Fruit fly (Drosophila melanogaster) whole organism, embryonic: ENCODE results near the gene CG2533.

ENCODE experiments used
- Abd-B ChIP-seq: fragments of 200-800 bp; sonication (Bioruptor generic); optimal IDR thresholded peaks from 2 replicates; lab custom pipeline; 2018; ENCODE audit warnings: missing biosample characterization, mild to moderate bottlenecking, missing genetic modification characterization, moderate library complexity
- CG10147 ChIP-seq: fragments of 200-800 bp; sonication (Bioruptor generic); optimal IDR thresholded peaks from 2 replicates; lab custom pipeline; 2019; ENCODE audit warnings: missing biosample characterization, mild to moderate bottlenecking, missing genetic modification characterization, moderate library complexity
- CG11560 ChIP-seq: fragments of 200-800 bp; sonication (Bioruptor generic); IDR thresholded peaks from 3 replicates; pipeline ENCODE4 v1.3.6; 2022; ENCODE audit warnings: missing biosample characterization, missing genetic modification characterization
- CG11695 ChIP-seq: fragments of 200-800 bp; sonication (Bioruptor generic); IDR thresholded peaks from 3 replicates; pipeline ENCODE4 v1.3.6; 2022; ENCODE audit warnings: missing biosample characterization, missing genetic modification characterization
- CG14667 ChIP-seq: fragments of 200-800 bp; sonication (Bioruptor generic); IDR thresholded peaks from 2 replicates; pipeline ENCODE4 v1.3.6; 2022; ENCODE audit warnings: missing biosample characterization, missing genetic modification characterization
- CG1603 ChIP-seq: fragments of 200-800 bp; sonication (Bioruptor generic); optimal IDR thresholded peaks from 2 replicates; lab custom pipeline; 2019; ENCODE audit warnings: missing biosample characterization, mild to moderate bottlenecking, missing genetic modification characterization, moderate library complexity
- CG30020 ChIP-seq: fragments of 200-800 bp; optimal IDR thresholded peaks from 2 replicates; lab custom pipeline; 2019; ENCODE audit warnings: missing biosample characterization, mild to moderate bottlenecking, missing genetic modification characterization, moderate library complexity
- CG31365 ChIP-seq: fragments of 200-800 bp; sonication (Bioruptor generic); optimal IDR thresholded peaks from 2 replicates; lab custom pipeline; 2018; ENCODE audit warnings: missing biosample characterization, mild to moderate bottlenecking, missing genetic modification characterization
- CG33557 ChIP-seq: fragments of 200-800 bp; sonication (Bioruptor generic); optimal IDR thresholded peaks from 2 replicates; lab custom pipeline; 2019; ENCODE audit warnings: missing biosample characterization, mild to moderate bottlenecking, missing genetic modification characterization, moderate library complexity
- CG6791 ChIP-seq: fragments of 200-800 bp; sonication (Bioruptor generic); IDR thresholded peaks from 3 replicates; pipeline ENCODE4 v1.3.6; 2022; ENCODE audit warnings: missing biosample characterization, missing genetic modification characterization; ENCODE audit not compliant: partially characterized antibody
- CG7745 ChIP-seq: fragments of 200-800 bp; sonication (Bioruptor generic); optimal IDR thresholded peaks from 2 replicates; lab custom pipeline; 2018; ENCODE audit warnings: missing biosample characterization, mild to moderate bottlenecking, missing genetic modification characterization, moderate library complexity
- CG7839 ChIP-seq: fragments of 200-800 bp; sonication (Bioruptor generic); optimal IDR thresholded peaks from 3 replicates; lab custom pipeline; 2018; ENCODE audit warnings: missing biosample characterization, mild to moderate bottlenecking, missing genetic modification characterization, moderate library complexity
- CG8089 ChIP-seq: fragments of 200-800 bp; sonication (Bioruptor generic); optimal IDR thresholded peaks from 3 replicates; lab custom pipeline; 2016; ENCODE audit warnings: missing biosample characterization, missing genetic modification characterization
- CG8290 ChIP-seq, 3 experiments: fragments of 200-800 bp; sonication (Bioruptor generic); optimal IDR thresholded peaks; 2 replicates each; lab custom pipeline; 2016 to 2019; ENCODE audit warnings: missing biosample characterization in 3 of 3, missing genetic modification characterization in 3 of 3, mild to moderate bottlenecking in 2 of 3, moderate library complexity in 1 of 3
- CoRest ChIP-seq: fragments of 200-800 bp; sonication (Bioruptor generic); optimal IDR thresholded peaks from 3 replicates; lab custom pipeline; 2018; ENCODE audit warnings: missing biosample characterization, mild to moderate bottlenecking, missing genetic modification characterization, moderate library complexity
- Deaf1 ChIP-seq: fragments of 200-800 bp; optimal IDR thresholded peaks from 3 replicates; lab custom pipeline; 2019; ENCODE audit warnings: missing biosample characterization, mild to moderate bottlenecking, missing genetic modification characterization, moderate library complexity
- Drgx ChIP-seq: fragments of 200-800 bp; sonication (Bioruptor generic); IDR thresholded peaks from 2 replicates; pipeline ENCODE4 v1.3.6; 2022; ENCODE audit warnings: missing biosample characterization, missing genetic modification characterization
- Eip74EF ChIP-seq, 2 experiments: fragments of 200-800 bp in 1 of 2; fragments of >200 bp in 1 of 2; sonication (Bioruptor generic) in 1 of 2; optimal IDR thresholded peaks; 2 replicates each; lab custom pipeline; 2017 to 2019; ENCODE audit warnings: missing biosample characterization in 2 of 2, missing genetic modification characterization in 2 of 2, mild to moderate bottlenecking in 1 of 2, moderate library complexity in 1 of 2
- Ets65A ChIP-seq: fragments of 200-800 bp; sonication (Bioruptor generic); peaks from one replicate; lab custom pipeline; 2016; ENCODE audit warnings: missing biosample characterization, missing genetic modification characterization
- Fer1 ChIP-seq: fragments of 200-800 bp; sonication (Bioruptor generic); optimal IDR thresholded peaks from 2 replicates; lab custom pipeline; 2017; ENCODE audit warnings: missing biosample characterization, mild to moderate bottlenecking, missing genetic modification characterization
- Fer2 ChIP-seq: fragments of 200-800 bp; sonication (Bioruptor generic); optimal IDR thresholded peaks from 2 replicates; lab custom pipeline; 2018; ENCODE audit warnings: missing biosample characterization, mild to moderate bottlenecking, missing genetic modification characterization, moderate library complexity
- HLH4C ChIP-seq: fragments of 200-800 bp; sonication (Bioruptor generic); IDR thresholded peaks from 3 replicates; pipeline ENCODE4 v1.3.6; 2022; ENCODE audit warnings: missing biosample characterization, missing genetic modification characterization; ENCODE audit not compliant: partially characterized antibody
- Hand ChIP-seq: fragments of 200-800 bp; sonication (Bioruptor generic); optimal IDR thresholded peaks from 2 replicates; lab custom pipeline; 2017; ENCODE audit warnings: mild to moderate bottlenecking, missing biosample characterization, missing genetic modification reagents, missing genetic modification characterization
- Hmr ChIP-seq: fragments of 200-800 bp; sonication (Bioruptor generic); optimal IDR thresholded peaks from 3 replicates; lab custom pipeline; 2017; ENCODE audit warnings: mild to moderate bottlenecking, missing biosample characterization, missing genetic modification reagents, missing genetic modification characterization
- Hmx ChIP-seq: fragments of 200-800 bp; sonication (Bioruptor generic); optimal IDR thresholded peaks from 2 replicates; lab custom pipeline; 2016; ENCODE audit warnings: missing biosample characterization, missing genetic modification characterization
- Hr78 ChIP-seq, 2 experiments: fragments of 200-800 bp in 1 of 2; fragments of >200 bp in 1 of 2; sonication (Bioruptor generic) in 1 of 2; optimal IDR thresholded peaks; 2 replicates each; lab custom pipeline; 2017 to 2019; ENCODE audit warnings: missing biosample characterization in 2 of 2, missing genetic modification characterization in 2 of 2, mild to moderate bottlenecking in 1 of 2, moderate library complexity in 1 of 2
- Nf-YA ChIP-seq: fragments of 200-800 bp; sonication (Bioruptor generic); IDR thresholded peaks from 2 replicates; pipeline ENCODE4 v1.3.6; 2022; ENCODE audit warnings: missing biosample characterization, missing genetic modification characterization
- ab ChIP-seq: fragments of 200-800 bp; sonication (Bioruptor generic); optimal IDR thresholded peaks from 2 replicates; lab custom pipeline; 2016; ENCODE audit warnings: missing biosample characterization, missing genetic modification characterization
- ac ChIP-seq: fragments of 200-800 bp; sonication (Bioruptor generic); optimal IDR thresholded peaks from 3 replicates; lab custom pipeline; 2017; ENCODE audit warnings: missing biosample characterization, mild to moderate bottlenecking, missing genetic modification characterization
- aop ChIP-seq: fragments of 200-800 bp; sonication (Bioruptor generic); IDR thresholded peaks from 2 replicates; pipeline ENCODE4 v1.3.6; 2022; ENCODE audit warnings: missing biosample characterization, missing genetic modification characterization
- ap ChIP-seq: fragments of 200-800 bp; sonication (Bioruptor generic); IDR thresholded peaks from 2 replicates; pipeline ENCODE4 v1.3.6; 2022; ENCODE audit warnings: missing biosample characterization, missing genetic modification characterization
- ash1 ChIP-seq: fragments of 200-800 bp; sonication (Bioruptor generic); optimal IDR thresholded peaks from 2 replicates; lab custom pipeline; 2018; ENCODE audit warnings: missing biosample characterization, mild to moderate bottlenecking, missing genetic modification characterization
- dan ChIP-seq: fragments of 200-800 bp; sonication (Bioruptor generic); IDR thresholded peaks from 2 replicates; pipeline ENCODE4 v1.3.6; 2022; ENCODE audit warnings: missing biosample characterization, missing genetic modification characterization
- ftz-f1 ChIP-seq: fragments of 200-800 bp; sonication (Bioruptor generic); optimal IDR thresholded peaks from 2 replicates; lab custom pipeline; 2016; ENCODE audit warnings: missing biosample characterization, missing genetic modification characterization
- jumu ChIP-seq: fragments of 200-800 bp; sonication (Bioruptor generic); optimal IDR thresholded peaks from 3 replicates; lab custom pipeline; 2016; ENCODE audit warnings: missing biosample characterization, missing genetic modification characterization
- kah ChIP-seq: fragments of 200-800 bp; sonication (Bioruptor generic); optimal IDR thresholded peaks from 2 replicates; lab custom pipeline; 2018; ENCODE audit warnings: missing biosample characterization, mild to moderate bottlenecking, missing genetic modification characterization
- kni ChIP-seq: fragments of 200-800 bp; sonication (Bioruptor generic); optimal IDR thresholded peaks from 3 replicates; lab custom pipeline; 2017; ENCODE audit warnings: mild to moderate bottlenecking, missing biosample characterization, missing genetic modification reagents, missing genetic modification characterization
- lbe ChIP-seq: fragments of 200-800 bp; sonication (Bioruptor generic); optimal IDR thresholded peaks from 2 replicates; lab custom pipeline; 2016; ENCODE audit warnings: missing biosample characterization, mild to moderate bottlenecking, missing genetic modification characterization
- otp ChIP-seq: fragments of 200-800 bp; sonication (Bioruptor generic); IDR thresholded peaks from 3 replicates; pipeline ENCODE4, ENCODE4 v1.3.6; 2022; ENCODE audit warnings: missing biosample characterization, missing genetic modification characterization
- ranshi ChIP-seq: fragments of 200-800 bp; sonication (Bioruptor generic); IDR thresholded peaks from 2 replicates; pipeline ENCODE4 v1.3.6; 2022; ENCODE audit warnings: missing biosample characterization, missing genetic modification characterization
- repo ChIP-seq: fragments of 200-800 bp; sonication (Bioruptor generic); optimal IDR thresholded peaks from 2 replicates; lab custom pipeline; 2016; ENCODE audit warnings: missing biosample characterization, missing genetic modification characterization
- sqz ChIP-seq: fragments of 200-800 bp; sonication (Bioruptor generic); optimal IDR thresholded peaks from 3 replicates; lab custom pipeline; 2018; ENCODE audit warnings: missing biosample characterization, mild to moderate bottlenecking, missing genetic modification characterization
- sug ChIP-seq: fragments of 200-800 bp; optimal IDR thresholded peaks from 2 replicates; lab custom pipeline; 2019; ENCODE audit warnings: missing biosample characterization, mild to moderate bottlenecking, missing genetic modification characterization, moderate library complexity
- trem ChIP-seq: fragments of 200-800 bp; optimal IDR thresholded peaks from 3 replicates; lab custom pipeline; 2019; ENCODE audit warnings: missing biosample characterization, mild to moderate bottlenecking, missing genetic modification characterization, moderate library complexity
- vfl ChIP-seq: fragments of 200-800 bp; sonication (Bioruptor generic); optimal IDR thresholded peaks from 2 replicates; lab custom pipeline; 2016; ENCODE audit warnings: missing biosample characterization, missing genetic modification characterization
- vnd ChIP-seq: fragments of 200-800 bp; sonication (Bioruptor generic); IDR thresholded peaks from 3 replicates; pipeline ENCODE4 v1.3.6; 2022; ENCODE audit warnings: missing biosample characterization, missing genetic modification characterization; ENCODE audit not compliant: partially characterized antibody
- z ChIP-seq: fragments of 200-800 bp; sonication (Bioruptor generic); IDR thresholded peaks from 3 replicates; pipeline ENCODE4 v1.3.6; 2022; ENCODE audit warnings: missing biosample characterization, missing genetic modification characterization

CG2533 gene

DNA sequence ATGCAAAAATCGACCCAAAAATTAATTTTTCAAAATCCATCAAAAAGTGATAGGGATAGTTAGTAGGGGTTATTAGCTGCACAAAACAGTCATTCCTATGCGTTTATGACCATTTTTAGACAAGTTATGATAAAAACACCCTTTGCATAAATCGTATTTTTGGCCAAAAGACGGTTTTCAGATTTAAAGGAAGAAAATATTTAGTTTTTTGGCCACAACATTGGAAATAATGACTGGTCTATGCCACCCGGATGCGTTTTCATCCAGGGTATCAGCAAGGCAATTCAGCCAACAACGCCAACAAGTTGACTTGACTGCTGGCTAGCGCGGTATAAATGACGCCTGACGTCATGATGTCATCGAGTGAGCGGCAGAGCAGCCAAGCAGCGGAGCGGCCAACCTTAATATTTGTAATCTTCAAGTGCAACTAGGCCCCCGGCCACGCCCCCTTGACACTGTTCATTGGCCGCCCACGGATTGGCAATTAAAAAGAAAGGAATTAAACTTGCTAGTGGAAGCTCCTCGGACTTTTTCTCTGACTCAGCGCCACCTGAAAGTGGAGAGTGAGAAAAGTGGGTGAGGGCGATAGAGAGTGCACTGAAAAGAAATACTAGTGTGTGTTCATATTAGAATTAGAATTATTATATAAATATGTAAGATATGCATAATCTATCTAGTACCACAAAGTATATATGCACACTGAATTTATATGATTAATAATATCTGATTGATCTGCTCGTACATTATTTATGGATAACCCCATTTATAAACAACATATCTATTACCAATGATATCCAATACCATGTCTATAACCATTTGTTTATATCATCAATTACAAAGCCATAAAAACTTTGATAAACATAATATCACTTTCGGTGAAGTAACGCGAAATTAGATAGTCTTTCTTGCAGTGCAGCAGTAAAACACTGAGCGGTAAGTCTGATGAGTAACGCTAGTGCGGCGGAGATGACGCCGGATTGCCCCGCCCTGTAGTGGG lies 44.0 kb downstream of the CG2533 start (continued):
- TF ChIP-seq CG7745 (tag; lab: Kevin White, UChicago) (no peak), sug (tag; lab: Kevin White, UChicago) (peak; percentile 88), lbe (GFP tag; lab: Kevin White, UChicago) (no peak), dan (GFP tag; lab: Robert Waterston, UW) (no peak), CG10147 (peak; percentile 91), kni (peak; percentile 58), Deaf1 (tag; lab: Kevin White, UChicago) (peak; percentile 73), ac (no peak), CG7839 (peak; percentile 93), CG8290 (GFP tag; optimal IDR thresholded peaks at IDR 0.05; lab: Kevin White, UChicago) (no peak), CG8290 (tag; optimal IDR thresholded peaks at IDR 0.05; lab: Kevin White, UChicago) (peak in 1 of 2 experiments; percentile 62), otp (GFP tag; lab: Robert Waterston, UW) (no peak), Fer2 (tag; lab: Kevin White, UChicago) (peak; percentile 55), repo (GFP tag; lab: Kevin White, UChicago) (no peak), CG1603 (tag; lab: Kevin White, UChicago) (no peak), CG11560 (0 out of 3 replicates have a peak, but pooled peaks have one; percentile 29), Abd-B (peak; percentile 86), CoRest (tag; lab: Kevin White, UChicago) (peak; percentile 94), HLH4C (GFP tag; lab: Robert Waterston, UW) (no peak), CG11695 (GFP tag; lab: Robert Waterston, UW) (peak; percentile 89), Hmx (GFP tag; lab: Kevin White, UChicago) (peak; percentile 29), ftz-f1 (no peak), CG14667 (peak; percentile 54), kah (GFP tag; lab: Kevin White, UChicago) (peak; percentile 77), CG6791 (no peak), CG31365 (tag; lab: Kevin White, UChicago) (peak; percentile 33), CG30020 (peak; percentile 53), Hmr (peak; percentile 88), Hr78 (GFP tag; optimal IDR thresholded peaks at IDR 0.05; lab: Kevin White, UChicago) (peak in 1 of 2 experiments; percentile 81), ash1 (no peak), sqz (GFP tag; lab: Kevin White, UChicago) (peak; percentile 79), vfl (no peak), jumu (GFP tag; lab: Kevin White, UChicago) (no peak), Ets65A (GFP tag; lab: Kevin White, UChicago) (peak; percentile 56), ab (GFP tag; lab: Kevin White, UChicago) (no peak), CG8089 (GFP tag; lab: Kevin White, UChicago) (no peak), vnd (no peak), aop (GFP tag; lab: Robert Waterston, UW) (no peak), trem (tag; lab: Kevin White, UChicago) (peak; percentile 58), CG33557 (GFP tag; lab: Kevin White, UChicago) (peak; percentile 29), ranshi (GFP tag; lab: Robert Waterston, UW) (peak; percentile 48; the same call in 1 of the 2 replicates), Nf-YA (GFP tag; lab: Robert Waterston, UW) (no peak), Drgx (GFP tag; lab: Robert Waterston, UW) (peak; percentile 60), Hand (GFP tag; lab: Kevin White, UChicago) (peak; percentile 82), Fer1 (GFP tag; lab: Kevin White, UChicago) (peak; percentile 92), ap (0 out of 2 replicates have a peak, but pooled peaks have one; percentile 24), z (no peak), Eip74EF (GFP tag; optimal IDR thresholded peaks at IDR 0.05; lab: Kevin White, UChicago) (peak in 1 of 2 experiments; percentile 91)
